Worm (Caenorhabditis elegans) whole organism, mixed stage, embryonic: ENCODE measurements around the gene lgc-32.

Source experiments
- M03D4.4 ChIP-seq: sonication (generic microtip); optimal IDR thresholded peaks from 2 replicates; lab custom pipeline; 2017; ENCODE audit warnings: mild to moderate bottlenecking, missing genetic modification characterization, missing compliant biosample characterization
- bed-3 ChIP-seq: fragments of 200-800 bp; sonication (Bioruptor generic); optimal IDR thresholded peaks from 3 replicates; lab custom pipeline; 2018; ENCODE audit warnings: mild to moderate bottlenecking, missing genetic modification characterization, moderate library complexity, missing compliant biosample characterization
- blmp-1 ChIP-seq: fragments of 150-350 bp; optimal IDR thresholded peaks from 2 replicates; lab custom pipeline; 2014; ENCODE audit warnings: missing biosample characterization, missing genetic modification characterization
- ceh-39 ChIP-seq: fragments of 150-350 bp; optimal IDR thresholded peaks from 2 replicates; lab custom pipeline; 2014; ENCODE audit warnings: missing biosample characterization, missing genetic modification characterization
- ceh-43 ChIP-seq: fragments of 200-800 bp; sonication (Bioruptor generic); optimal IDR thresholded peaks from 2 replicates; lab custom pipeline; 2018; ENCODE audit warnings: mild to moderate bottlenecking, missing genetic modification characterization, moderate library complexity, missing compliant biosample characterization
- flh-1 ChIP-seq: fragments of 200-800 bp; sonication (Bioruptor generic); optimal IDR thresholded peaks from 2 replicates; lab custom pipeline; 2018; ENCODE audit warnings: mild to moderate bottlenecking, missing genetic modification characterization, moderate library complexity, missing compliant biosample characterization
- lsy-2 ChIP-seq: fragments of 150-350 bp; optimal IDR thresholded peaks from 2 replicates; lab custom pipeline; 2014; ENCODE audit warnings: missing biosample characterization, missing genetic modification characterization
- mep-1 ChIP-seq: fragments of 150-350 bp; optimal IDR thresholded peaks from 2 replicates; lab custom pipeline; 2017; ENCODE audit warnings: missing biosample characterization, missing genetic modification reagents, missing genetic modification characterization, inconsistent platforms
- nhr-2 ChIP-seq: fragments of 150-350 bp; optimal IDR thresholded peaks from 2 replicates; lab custom pipeline; 2014; ENCODE audit warnings: missing biosample characterization, missing genetic modification characterization
- nhr-28 ChIP-seq: fragments of 150-350 bp; optimal IDR thresholded peaks from 2 replicates; lab custom pipeline; 2014; ENCODE audit warnings: missing biosample characterization, missing genetic modification characterization
- pha-4 ChIP-seq: fragments of 150-350 bp; optimal IDR thresholded peaks from 2 replicates; lab custom pipeline; 2018; ENCODE audit warnings: missing biosample characterization, missing genetic modification reagents, missing genetic modification characterization
- snpc-4 ChIP-seq: fragments of 150-350 bp; optimal IDR thresholded peaks from 2 replicates; lab custom pipeline; 2014; ENCODE audit warnings: missing biosample characterization, missing genetic modification characterization
- ztf-11 ChIP-seq: fragments of 150-350 bp; optimal IDR thresholded peaks from 2 replicates; lab custom pipeline; 2014; ENCODE audit warnings: missing biosample characterization, missing genetic modification characterization

- TF ChIP-seq nhr-28 (tag; lab: Kevin White, UChicago): no peak
- TF ChIP-seq lsy-2 (tag; lab: Kevin White, UChicago): no peak
- no peak for TF ChIP-seq M03D4.4 (tag; lab: Kevin White, UChicago)
- no peak for TF ChIP-seq pha-4 (tag; lab: Kevin White, UChicago)
- TF ChIP-seq bed-3 (GFP tag; lab: Kevin White, UChicago): no peak
- no peak for TF ChIP-seq ztf-11 (tag; lab: Kevin White, UChicago)
- TF ChIP-seq snpc-4: no peak
- no peak for TF ChIP-seq blmp-1 (tag; lab: Kevin White, UChicago)
- TF ChIP-seq nhr-2 (tag; lab: Kevin White, UChicago): no peak
- no peak for TF ChIP-seq ceh-39 (tag; lab: Kevin White, UChicago)
- no peak for TF ChIP-seq mep-1
- no peak for TF ChIP-seq ceh-43 (GFP tag; lab: Kevin White, UChicago)
- no peak for TF ChIP-seq flh-1
Observed at ce11 chrX:725868-726267, 54.0 kb downstream of the lgc-32 start, which contains the start of gene sli-1.
